Fruit fly (Drosophila melanogaster) Kc167 (cell line): ENCODE measurements around the gene CG16974.

Source experiments
- Myc ChIP-seq: fragments of >200 bp; optimal IDR thresholded peaks from 2 replicates; lab custom pipeline; 2017; ENCODE audit warnings: missing external identifiers
- Sin3A ChIP-seq: fragments of >200 bp; optimal IDR thresholded peaks from 2 replicates; lab custom pipeline; 2018; ENCODE audit warnings: missing external identifiers
- h ChIP-seq: fragments of >200 bp; optimal IDR thresholded peaks from 3 replicates; lab custom pipeline; 2018; ENCODE audit warnings: missing external identifiers
- insv ChIP-seq: fragments of >200 bp; optimal IDR thresholded peaks from 3 replicates; lab custom pipeline; 2018; ENCODE audit warnings: missing external identifiers
- psq ChIP-seq: fragments of >200 bp; optimal IDR thresholded peaks from 2 replicates; lab custom pipeline; 2017; ENCODE audit warnings: missing external identifiers
- ttk ChIP-seq: sonication (Bioruptor generic); optimal IDR thresholded peaks from 2 replicates; lab custom pipeline; 2017; ENCODE audit warnings: missing external identifiers

dm6 chr2L:13157903-13158302 is 33.9 kb downstream of the CG16974 start:
- TF ChIP-seq Sin3A (lab: Kevin White, UChicago) (no peak), Myc (lab: Kevin White, UChicago) (no peak), ttk (lab: Kevin White, UChicago) (no peak), psq (no peak), insv (lab: Kevin White, UChicago) (no peak), h (lab: Kevin White, UChicago) (no peak)
